Fruit fly (Drosophila melanogaster): ENCODE measurements around the gene CG2162.

CG2162 gene

dm6 chr3L:3052110-3052871 is 17.3 kb downstream of the CG2162 start, which contains the start of gene CG1271 (continued):
- TF ChIP-seq Vsx1 (GFP tag; optimal IDR thresholded peaks at IDR 0.05) (no peak), Optix (GFP tag; IDR thresholded peaks at IDR 0.05) (0 out of 3 replicates have a peak, but pooled peaks have one; percentile 19), BEAF-32 (GFP tag; optimal IDR thresholded peaks at IDR 0.05) (peak; percentile 65), nerfin-2 (GFP tag; IDR thresholded peaks at IDR 0.05; ENCODE audit: partially characterized antibody) (no peak), CG2875 (GFP tag; optimal IDR thresholded peaks at IDR 0.05) (no peak), gt (GFP tag; IDR thresholded peaks at IDR 0.05) (no peak), CG12071 (GFP tag; optimal IDR thresholded peaks at IDR 0.05) (peak; percentile 11), mld (GFP tag; IDR thresholded peaks at IDR 0.05; ENCODE audit: partially characterized antibody) (0 out of 3 replicates have a peak, but pooled peaks have one; percentile 28), CG30403 (GFP tag; optimal IDR thresholded peaks at IDR 0.05) (peak; percentile 77), CG3838 (GFP tag; optimal IDR thresholded peaks at IDR 0.05) (no peak), CG12769 (tag; optimal IDR thresholded peaks at IDR 0.05) (peak; percentile 59), hb (GFP tag; IDR thresholded peaks at IDR 0.05; ENCODE audit: partially characterized antibody) (no peak), CG1647 (GFP tag; optimal IDR thresholded peaks at IDR 0.05) (peak; percentile 65), sima (GFP tag; optimal IDR thresholded peaks at IDR 0.05) (no peak), CG5180 (GFP tag; optimal IDR thresholded peaks at IDR 0.05) (peak; percentile 32), esg (GFP tag; conservative IDR thresholded peaks at IDR 0.05) (peak; percentile 45), Max (GFP tag; optimal IDR thresholded peaks at IDR 0.05) (peak; percentile 72), CG10462 (GFP tag; optimal IDR thresholded peaks at IDR 0.05) (no peak), bcd (GFP tag; optimal IDR thresholded peaks at IDR 0.05) (peak; percentile 70), pnt (GFP tag; optimal IDR thresholded peaks at IDR 0.05) (peak; percentile 32), CG6854 (GFP tag; optimal IDR thresholded peaks at IDR 0.05) (peak; percentile 28), CG43689 (GFP tag; IDR thresholded peaks at IDR 0.05) (no peak), Rfx (GFP tag; IDR thresholded peaks at IDR 0.05) (peak; percentile 76), sens (GFP tag) (peak; percentile 85), nerfin-1 (tag; optimal IDR thresholded peaks at IDR 0.05) (peak; percentile 60), tll (GFP tag; optimal IDR thresholded peaks at IDR 0.05) (peak; percentile 29 to 81), pb (GFP tag; optimal IDR thresholded peaks at IDR 0.05) (no peak), CG8765 (GFP tag; IDR thresholded peaks at IDR 0.05) (no peak), corto (GFP tag; optimal IDR thresholded peaks at IDR 0.05) (no peak), fd96Cb (tag; optimal IDR thresholded peaks at IDR 0.05) (peak; percentile 32), psq (GFP tag; optimal IDR thresholded peaks at IDR 0.05) (no peak), tin (GFP tag; optimal IDR thresholded peaks at IDR 0.05) (peak; percentile 68), Ets97D (GFP tag; optimal IDR thresholded peaks at IDR 0.05) (peak; percentile 71), btn (GFP tag; optimal IDR thresholded peaks at IDR 0.05) (no peak), CG10654 (GFP tag; optimal IDR thresholded peaks at IDR 0.05) (peak; percentile 68), mirr (GFP tag; optimal IDR thresholded peaks at IDR 0.05) (peak; percentile 74), CG34422 (GFP tag; IDR thresholded peaks at IDR 0.05) (0 out of 3 replicates have a peak, but pooled peaks have one; percentile 55), Med (GFP tag) (peak; percentile 92), CG7372 (GFP tag; IDR thresholded peaks at IDR 0.05) (no peak), Atf6 (GFP tag; IDR thresholded peaks at IDR 0.05) (no peak), cwo (GFP tag; optimal IDR thresholded peaks at IDR 0.05) (peak; percentile 84), CG9817 (tag; optimal IDR thresholded peaks at IDR 0.05) (peak; percentile 45), D19B (GFP tag; optimal IDR thresholded peaks at IDR 0.05) (peak; percentile 58), PHDP (tag; optimal IDR thresholded peaks at IDR 0.05) (peak; percentile 42), CG9797 (GFP tag; optimal IDR thresholded peaks at IDR 0.05) (peak; percentile 76), CG11085 (GFP tag; IDR thresholded peaks at IDR 0.05) (no peak), zen2 (GFP tag; IDR thresholded peaks at IDR 0.05; ENCODE audit: partially characterized antibody) (no peak), HLH54F (GFP tag; optimal IDR thresholded peaks at IDR 0.05) (peak; percentile 72), CG1602 (GFP tag; optimal IDR thresholded peaks at IDR 0.05) (peak; percentile 22)
